Worm (Caenorhabditis elegans) whole organism, early embryonic: ENCODE results near the gene Y43F8B.10.

Source experiments
- B0310.2 ChIP-seq: sonication (generic microtip); optimal IDR thresholded peaks from 2 replicates; lab custom pipeline; 2016; ENCODE audit warnings: mild to moderate bottlenecking, missing genetic modification characterization, missing compliant biosample characterization
- F13C5.2 ChIP-seq: sonication (generic microtip); optimal IDR thresholded peaks from 2 replicates; lab custom pipeline; 2017; ENCODE audit warnings: mild to moderate bottlenecking, missing genetic modification characterization, inconsistent platforms, missing compliant biosample characterization
- aly-1 ChIP-seq: sonication (generic microtip); optimal IDR thresholded peaks from 2 replicates; lab custom pipeline; 2016; ENCODE audit warnings: missing genetic modification characterization, missing compliant biosample characterization
- ama-1 ChIP-seq: fragments of 150-350 bp; optimal IDR thresholded peaks from 2 replicates; lab custom pipeline; 2014
- ceh-13 ChIP-seq: fragments of 200-800 bp; sonication (Bioruptor generic); optimal IDR thresholded peaks from 2 replicates; lab custom pipeline; 2018; ENCODE audit warnings: mild to moderate bottlenecking, missing genetic modification characterization, missing compliant biosample characterization
- ceh-36 ChIP-seq: sonication (generic microtip); optimal IDR thresholded peaks from 2 replicates; lab custom pipeline; 2016; ENCODE audit warnings: missing genetic modification characterization, inconsistent platforms, missing compliant biosample characterization
- ets-7 ChIP-seq: sonication (generic microtip); optimal IDR thresholded peaks from 2 replicates; lab custom pipeline; 2016; ENCODE audit warnings: missing genotype, missing genetic modification characterization, missing compliant biosample characterization
- flt-1 ChIP-seq: fragments of 200-800 bp; sonication (Bioruptor generic); IDR thresholded peaks from 2 replicates; pipeline ENCODE4 v1.3.6; 2022; ENCODE audit warnings: missing genetic modification characterization, missing compliant biosample characterization
- hmbx-1 ChIP-seq: sonication (generic microtip); optimal IDR thresholded peaks from 2 replicates; lab custom pipeline; 2016; ENCODE audit warnings: mild to moderate bottlenecking, missing genetic modification characterization, missing compliant biosample characterization
- hmg-4 ChIP-seq: fragments of 200-800 bp; sonication (Bioruptor generic); optimal IDR thresholded peaks from 2 replicates; lab custom pipeline; 2018; ENCODE audit warnings: mild to moderate bottlenecking, missing genetic modification characterization, missing compliant biosample characterization
- hnd-1 ChIP-seq: sonication (generic microtip); optimal IDR thresholded peaks from 2 replicates; lab custom pipeline; 2016; ENCODE audit warnings: missing genetic modification characterization, missing compliant biosample characterization
- pes-1 ChIP-seq: fragments of 200-800 bp; sonication (Bioruptor generic); IDR thresholded peaks from 2 replicates; pipeline ENCODE4 v1.3.6; 2022; ENCODE audit warnings: missing genetic modification reagents, missing genetic modification characterization, missing compliant biosample characterization
- scrt-1 ChIP-seq: fragments of 200-800 bp; sonication (Bioruptor generic); IDR thresholded peaks from 2 replicates; pipeline ENCODE4 v1.3.6; 2022; ENCODE audit warnings: missing genetic modification characterization, missing compliant biosample characterization
- sea-1 ChIP-seq: fragments of 200-800 bp; sonication (Bioruptor generic); conservative IDR thresholded peaks from 2 replicates; pipeline ENCODE4 v1.3.6; 2022; ENCODE audit warnings: missing genetic modification characterization, missing compliant biosample characterization
- tbx-11 ChIP-seq: fragments of 200-800 bp; sonication (Bioruptor generic); IDR thresholded peaks from 2 replicates; pipeline ENCODE4 v1.3.6; 2022; ENCODE audit warnings: missing genetic modification characterization, missing compliant biosample characterization
- tbx-37 ChIP-seq: fragments of 200-800 bp; sonication (Bioruptor generic); conservative IDR thresholded peaks from 2 replicates; pipeline ENCODE4 v1.3.6; 2022; ENCODE audit warnings: missing genetic modification reagents, missing genetic modification characterization, missing compliant biosample characterization
- tra-4 ChIP-seq: sonication (generic microtip); optimal IDR thresholded peaks from 2 replicates; lab custom pipeline; 2017; ENCODE audit warnings: missing genetic modification characterization, missing compliant biosample characterization

Y43F8B.10 gene

ce11 chrV:19473842-19474514 is at the start of gene Y43F8B.10:
Y43F8B.10 (plus strand) TSS chrV:19474464.
- TF ChIP-seq hmbx-1 (tag; lab: Kevin White, UChicago) (no peak), tbx-37 (GFP tag; lab: Robert Waterston, UW) (no peak), pes-1 (GFP tag; lab: Robert Waterston, UW) (no peak), ama-1 (lab: Kevin White, UChicago) (no peak), aly-1 (tag; lab: Kevin White, UChicago) (no peak), hnd-1 (tag; lab: Kevin White, UChicago) (no peak), ets-7 (tag; lab: Kevin White, UChicago) (no peak), flt-1 (no peak), tbx-11 (no peak), sea-1 (GFP tag; lab: Robert Waterston, UW) (no peak), ceh-36 (tag; lab: Kevin White, UChicago) (no peak), B0310.2 (no peak), ceh-13 (GFP tag; lab: Kevin White, UChicago) (no peak), hmg-4 (GFP tag; lab: Kevin White, UChicago) (no peak), scrt-1 (GFP tag; lab: Robert Waterston, UW) (no peak)

- TF ChIP-seq tbx-11, result no peak
- no peak for TF ChIP-seq scrt-1 (GFP tag; lab: Robert Waterston, UW)
- TF ChIP-seq hmg-4 (GFP tag; lab: Kevin White, UChicago), result no peak
- no peak for TF ChIP-seq sea-1 (GFP tag; lab: Robert Waterston, UW)
These were observed 46.2 kb upstream of the Y43F8B.10 start for ce11 chrV:19428097-19428496.

- TF ChIP-seq ceh-36 (tag; lab: Kevin White, UChicago) (no peak), ama-1 (lab: Kevin White, UChicago) (no peak), B0310.2 (no peak), ets-7 (tag; lab: Kevin White, UChicago) (no peak), sea-1 (GFP tag; lab: Robert Waterston, UW) (no peak), tbx-11 (no peak), hmg-4 (GFP tag; lab: Kevin White, UChicago) (no peak), F13C5.2 (tag; lab: Kevin White, UChicago) (no peak), hnd-1 (tag; lab: Kevin White, UChicago) (no peak), tbx-37 (GFP tag; lab: Robert Waterston, UW) (no peak), tra-4 (tag; lab: Kevin White, UChicago) (no peak)
These were observed 45.3 kb upstream of the Y43F8B.10 start for ce11 chrV:19428936-19429335.

- TF ChIP-seq tbx-37 (GFP tag; lab: Robert Waterston, UW) (no peak), tra-4 (tag; lab: Kevin White, UChicago) (no peak)
These were observed 44.7 kb upstream of the Y43F8B.10 start for ce11 chrV:19429605-19430004.

- TF ChIP-seq hmg-4 (GFP tag; lab: Kevin White, UChicago) (peak; percentile 26), ama-1 (lab: Kevin White, UChicago) (no peak), ceh-36 (tag; lab: Kevin White, UChicago) (peak; percentile 50)
These were observed 43.8 kb upstream of the Y43F8B.10 start for ce11 chrV:19430351-19430913.

- TF ChIP-seq pes-1 (GFP tag; lab: Robert Waterston, UW), result no peak
- no peak for TF ChIP-seq tra-4 (tag; lab: Kevin White, UChicago)
- TF ChIP-seq tbx-11, result no peak
- no peak for TF ChIP-seq sea-1 (GFP tag; lab: Robert Waterston, UW)
- no peak for TF ChIP-seq aly-1 (tag; lab: Kevin White, UChicago)
- TF ChIP-seq ama-1 (lab: Kevin White, UChicago), result no peak
- no peak for TF ChIP-seq hmbx-1 (tag; lab: Kevin White, UChicago)
- no peak for TF ChIP-seq ets-7 (tag; lab: Kevin White, UChicago)
- no peak for TF ChIP-seq flt-1
- TF ChIP-seq hnd-1 (tag; lab: Kevin White, UChicago), result no peak
- no peak for TF ChIP-seq tbx-37 (GFP tag; lab: Robert Waterston, UW)
These were observed 43.2 kb upstream of the Y43F8B.10 start, which contains the start of gene srw-85 for ce11 chrV:19431036-19431435. srw-85 (minus strand) TSS chrV:19431136.

ce11 chrV:19432030-19432429 is 42.2 kb upstream of the Y43F8B.10 start:
- TF ChIP-seq tbx-37 (GFP tag; lab: Robert Waterston, UW), result no peak
- TF ChIP-seq ama-1 (lab: Kevin White, UChicago), result no peak
- TF ChIP-seq ceh-13 (GFP tag; lab: Kevin White, UChicago), result no peak

ce11 chrV:19432972-19433371 is 41.3 kb upstream of the Y43F8B.10 start, which contains the start of gene C25F9.11:
C25F9.11 (minus strand) TSS chrV:19433072.
- TF ChIP-seq flt-1 (no peak), scrt-1 (GFP tag; lab: Robert Waterston, UW) (no peak), ets-7 (tag; lab: Kevin White, UChicago) (no peak), ama-1 (lab: Kevin White, UChicago) (no peak), ceh-36 (tag; lab: Kevin White, UChicago) (no peak), hmg-4 (GFP tag; lab: Kevin White, UChicago) (no peak), sea-1 (GFP tag; lab: Robert Waterston, UW) (no peak), hnd-1 (tag; lab: Kevin White, UChicago) (no peak), pes-1 (GFP tag; lab: Robert Waterston, UW) (no peak), F13C5.2 (tag; lab: Kevin White, UChicago) (no peak), aly-1 (tag; lab: Kevin White, UChicago) (no peak), B0310.2 (no peak), tra-4 (tag; lab: Kevin White, UChicago) (no peak), tbx-37 (GFP tag; lab: Robert Waterston, UW) (no peak), ceh-13 (GFP tag; lab: Kevin White, UChicago) (no peak), hmbx-1 (tag; lab: Kevin White, UChicago) (no peak), tbx-11 (no peak)
